Fruit fly (Drosophila melanogaster): ENCODE results near the gene bcn92.

bcn92 gene

dm6 chrX:2166129-2166528 is 16.7 kb upstream of the bcn92 start (continued):
- no peak for TF ChIP-seq CG15696 (tag; optimal IDR thresholded peaks at IDR 0.05)
- peak; percentile 53 for TF ChIP-seq Xbp1 (GFP tag; optimal IDR thresholded peaks at IDR 0.05)
- no peak for TF ChIP-seq tx (GFP tag; optimal IDR thresholded peaks at IDR 0.05)
- TF ChIP-seq CG18476 (GFP tag; optimal IDR thresholded peaks at IDR 0.05) = no peak
- TF ChIP-seq Hand (GFP tag; optimal IDR thresholded peaks at IDR 0.05) = no peak
- peak; percentile 74 for TF ChIP-seq dmrt99B (tag; optimal IDR thresholded peaks at IDR 0.05)
- peak; percentile 35 for TF ChIP-seq CG2678 (tag; optimal IDR thresholded peaks at IDR 0.05)
- TF ChIP-seq sc (optimal IDR thresholded peaks at IDR 0.05) = no peak
- peak; percentile 21 for TF ChIP-seq sc (GFP tag; optimal IDR thresholded peaks at IDR 0.05)
- no peak for TF ChIP-seq CG7271 (tag; optimal IDR thresholded peaks at IDR 0.05)
- TF ChIP-seq Lpt (GFP tag; optimal IDR thresholded peaks at IDR 0.05) = no peak
- no peak for TF ChIP-seq sug (tag; optimal IDR thresholded peaks at IDR 0.05)
- TF ChIP-seq CG34224 (GFP tag; IDR thresholded peaks at IDR 0.05; ENCODE audit: partially characterized antibody) = no peak
- TF ChIP-seq lov (optimal IDR thresholded peaks at IDR 0.05) = no peak
- no peak for TF ChIP-seq lov (GFP tag; IDR thresholded peaks at IDR 0.05)
- no peak for TF ChIP-seq Atf-2 (GFP tag; optimal IDR thresholded peaks at IDR 0.05)
- no peak for TF ChIP-seq CG12104 (GFP tag; optimal IDR thresholded peaks at IDR 0.05)
- TF ChIP-seq kah (GFP tag; optimal IDR thresholded peaks at IDR 0.05) = no peak
- TF ChIP-seq Ada2b (GFP tag; IDR thresholded peaks at IDR 0.05) = peak; percentile 43
- TF ChIP-seq D (optimal IDR thresholded peaks at IDR 0.05) = no peak
- peak; percentile 22 for TF ChIP-seq D (GFP tag; optimal IDR thresholded peaks at IDR 0.05)
- TF ChIP-seq TFAM (GFP tag; optimal IDR thresholded peaks at IDR 0.05) = no peak
- no peak for TF ChIP-seq CG31388 (GFP tag; optimal IDR thresholded peaks at IDR 0.05)
- TF ChIP-seq bowl (GFP tag; IDR thresholded peaks at IDR 0.05) = no peak
- TF ChIP-seq CG15601 (tag; optimal IDR thresholded peaks at IDR 0.05) = no peak
- TF ChIP-seq cato (GFP tag; optimal IDR thresholded peaks at IDR 0.05; ENCODE audit: borderline replicate concordance) = no peak
- TF ChIP-seq CoRest (tag; optimal IDR thresholded peaks at IDR 0.05) = peak; percentile 3
- TF ChIP-seq CG7556 (GFP tag; optimal IDR thresholded peaks at IDR 0.05) = peak; percentile 29
- TF ChIP-seq caup (GFP tag; optimal IDR thresholded peaks at IDR 0.05; ENCODE audit: severe bottlenecking) = no peak
- TF ChIP-seq ttk (GFP tag; IDR thresholded peaks at IDR 0.05) = peak; percentile 35; the same call in 1 of the 2 replicates
- no peak for TF ChIP-seq gsb (GFP tag; IDR thresholded peaks at IDR 0.05)
- TF ChIP-seq CG10431 (GFP tag; optimal IDR thresholded peaks at IDR 0.05) = no peak
- no peak for TF ChIP-seq Bdp1 (GFP tag; optimal IDR thresholded peaks at IDR 0.05)
- peak; percentile 52 for TF ChIP-seq CG12391 (tag; optimal IDR thresholded peaks at IDR 0.05)
- TF ChIP-seq CG8281 (tag; optimal IDR thresholded peaks at IDR 0.05) = no peak
- no peak for TF ChIP-seq psq (GFP tag; optimal IDR thresholded peaks at IDR 0.05)
- peak; percentile 13 for TF ChIP-seq Hsf (GFP tag; optimal IDR thresholded peaks at IDR 0.05)
- TF ChIP-seq Hr51 (GFP tag; optimal IDR thresholded peaks at IDR 0.05) = peak in 1 of 2 experiments; percentile 36
- no peak for TF ChIP-seq CG33557 (GFP tag; optimal IDR thresholded peaks at IDR 0.05)
- TF ChIP-seq Blimp-1 (GFP tag; optimal IDR thresholded peaks at IDR 0.05) = peak; percentile 59
- TF ChIP-seq Side (GFP tag; optimal IDR thresholded peaks at IDR 0.05) = no peak
- no peak for TF ChIP-seq ems (GFP tag; optimal IDR thresholded peaks at IDR 0.05)
- no peak for TF ChIP-seq Chrac-16 (GFP tag; optimal IDR thresholded peaks at IDR 0.05)
- no peak for TF ChIP-seq tio (GFP tag; optimal IDR thresholded peaks at IDR 0.05)
- no peak for TF ChIP-seq CHES-1-like (GFP tag; optimal IDR thresholded peaks at IDR 0.05)
- no peak for TF ChIP-seq hbn (GFP tag; IDR thresholded peaks at IDR 0.05; ENCODE audit: partially characterized antibody)
- TF ChIP-seq CG14667 (GFP tag; IDR thresholded peaks at IDR 0.05) = peak; percentile 29; the same call in 1 of the 2 replicates
- no peak for TF ChIP-seq Ets97D (GFP tag; optimal IDR thresholded peaks at IDR 0.05)
- TF ChIP-seq CG7987 (GFP tag; optimal IDR thresholded peaks at IDR 0.05) = no peak
- TF ChIP-seq Mad (GFP tag; optimal IDR thresholded peaks at IDR 0.05) = no peak
- no peak for TF ChIP-seq Mrtf (GFP tag; IDR thresholded peaks at IDR 0.05)
- TF ChIP-seq CG1792 (GFP tag; optimal IDR thresholded peaks at IDR 0.05) = peak; percentile 22

Data from whole organism, embryonic.